Fruit fly (Drosophila melanogaster) whole organism, pupa: ENCODE measurements around the gene CG9586.

Experiments
- CG10348 ChIP-seq: fragments of 200-800 bp; sonication (Bioruptor generic); IDR thresholded peaks from 2 replicates; pipeline ENCODE4 v1.3.6; 2022; ENCODE audit warnings: missing biosample characterization, missing genetic modification characterization
- CG12605 ChIP-seq: fragments of 200-800 bp; sonication (Bioruptor generic); IDR thresholded peaks from 2 replicates; pipeline ENCODE4 v1.3.6; 2022; ENCODE audit warnings: missing biosample characterization, missing genetic modification characterization
- CG14655 ChIP-seq: fragments of 200-800 bp; sonication (Bioruptor generic); optimal IDR thresholded peaks from 3 replicates; lab custom pipeline; 2017; ENCODE audit warnings: mild to moderate bottlenecking, missing biosample characterization, missing genetic modification reagents, missing genetic modification characterization
- CG15710 ChIP-seq: fragments of 200-800 bp; sonication (Bioruptor generic); optimal IDR thresholded peaks from 2 replicates; lab custom pipeline; 2018; ENCODE audit warnings: missing biosample characterization, mild to moderate bottlenecking, missing genetic modification characterization, moderate library complexity
- CG32121 ChIP-seq: fragments of 200-800 bp; sonication (Bioruptor generic); IDR thresholded peaks from 2 replicates; pipeline ENCODE4 v1.3.6; 2022; ENCODE audit warnings: missing biosample characterization, missing genetic modification characterization
- CG8159 ChIP-seq: fragments of 200-800 bp; sonication (Bioruptor generic); optimal IDR thresholded peaks from 3 replicates; lab custom pipeline; 2018; ENCODE audit warnings: missing biosample characterization, mild to moderate bottlenecking, missing genetic modification characterization, moderate library complexity
- CG9948 ChIP-seq: fragments of 200-800 bp; sonication (Bioruptor generic); optimal IDR thresholded peaks from 2 replicates; lab custom pipeline; 2018; ENCODE audit warnings: missing biosample characterization, mild to moderate bottlenecking, missing genetic modification characterization, moderate library complexity
- Pif1B ChIP-seq: fragments of 200-800 bp; sonication (Bioruptor generic); optimal IDR thresholded peaks from 3 replicates; lab custom pipeline; 2016; ENCODE audit warnings: missing biosample characterization, missing genetic modification characterization
- Snoo ChIP-seq: fragments of 200-800 bp; sonication (Bioruptor generic); optimal IDR thresholded peaks from 3 replicates; lab custom pipeline; 2017; ENCODE audit warnings: missing biosample characterization, mild to moderate bottlenecking, missing genetic modification characterization, inconsistent platforms
- fd96Ca ChIP-seq: fragments of 200-800 bp; sonication (Bioruptor generic); IDR thresholded peaks from 3 replicates; pipeline ENCODE4 v1.3.6; 2022; ENCODE audit warnings: missing biosample characterization, missing genetic modification characterization
- gl ChIP-seq: fragments of 200-800 bp; sonication (Bioruptor generic); optimal IDR thresholded peaks from 2 replicates; lab custom pipeline; 2018; ENCODE audit warnings: missing biosample characterization, mild to moderate bottlenecking, missing genetic modification characterization

- TF ChIP-seq gl (no peak), fd96Ca (GFP tag; lab: Robert Waterston, UW) (no peak), CG14655 (GFP tag; lab: Kevin White, UChicago) (no peak), CG9948 (tag; lab: Kevin White, UChicago) (no peak), Snoo (tag; lab: Kevin White, UChicago) (no peak), Pif1B (GFP tag; lab: Kevin White, UChicago) (no peak), CG8159 (tag; lab: Kevin White, UChicago) (no peak), CG10348 (GFP tag; lab: Robert Waterston, UW) (no peak), CG15710 (tag; lab: Kevin White, UChicago) (no peak), CG32121 (GFP tag; lab: Robert Waterston, UW) (no peak), CG12605 (no peak)
Measured at dm6 chr2L:9150805-9151204, 15.5 kb downstream of the CG9586 start.
